Worm (Caenorhabditis elegans) whole organism, L4 larva: Measurements from ENCODE around the gene nduf-9.

Experiments used
- F10B5.3 ChIP-seq: sonication (generic microtip); optimal IDR thresholded peaks from 2 replicates; lab custom pipeline; 2016; ENCODE audit warnings: mild to moderate bottlenecking, missing genetic modification characterization, missing compliant biosample characterization
- Y105C5A.15 ChIP-seq: fragments of 200-800 bp; sonication (Bioruptor generic); IDR thresholded peaks from 2 replicates; pipeline ENCODE4 v1.3.6; 2022; ENCODE audit warnings: missing genetic modification characterization, missing compliant biosample characterization
- fos-1 ChIP-seq: fragments of 150-350 bp; optimal IDR thresholded peaks from 2 replicates; lab custom pipeline; 2014; ENCODE audit warnings: missing biosample characterization, missing genetic modification characterization
- unc-39 ChIP-seq: sonication (generic microtip); optimal IDR thresholded peaks from 2 replicates; lab custom pipeline; 2017; ENCODE audit warnings: missing biosample characterization, missing genetic modification characterization

- no peak for TF ChIP-seq unc-39
- TF ChIP-seq fos-1 (tag; lab: Kevin White, UChicago): no peak
- no peak for TF ChIP-seq F10B5.3 (tag; lab: Kevin White, UChicago)
- no peak for TF ChIP-seq Y105C5A.15 (GFP tag; lab: Robert Waterston, UW)
Measured at ce11 chrIII:3294283-3294793, 46.0 kb upstream of the nduf-9 start, which contains the start of the genes Y53G8AR.8 and Y53G8AR.6.
